Worm (Caenorhabditis elegans) whole organism, young adult: ENCODE results near the gene mlc-1.

Source experiments
- Y53F4B.3 ChIP-seq: fragments of 200-800 bp; sonication (Bioruptor generic); IDR thresholded peaks from 2 replicates; pipeline ENCODE4 v1.3.6; 2022; ENCODE audit warnings: missing genetic modification reagents, missing genetic modification characterization, missing compliant biosample characterization
- ama-1 ChIP-seq, 3 experiments: fragments of 150-350 bp in 1 of 3; sonication (generic microtip) in 2 of 3; optimal IDR thresholded peaks; 2 replicates each; lab custom pipeline; 2014 to 2018; ENCODE audit warnings: missing biosample characterization in 2 of 3, missing genetic modification characterization in 2 of 3, missing genetic modification reagents in 2 of 3
- ccch-3 ChIP-seq: fragments of 200-800 bp; sonication (Bioruptor generic); optimal IDR thresholded peaks from 2 replicates; lab custom pipeline; 2018; ENCODE audit warnings: mild to moderate bottlenecking, missing genetic modification characterization, missing compliant biosample characterization
- ets-4 ChIP-seq: fragments of 200-800 bp; sonication (Bioruptor generic); optimal IDR thresholded peaks from 2 replicates; lab custom pipeline; 2018; ENCODE audit warnings: mild to moderate bottlenecking, missing genetic modification characterization, missing compliant biosample characterization
- nfya-1 ChIP-seq: sonication (generic microtip); optimal IDR thresholded peaks from 2 replicates; lab custom pipeline; 2017; ENCODE audit warnings: antibody characterized with exemption, missing compliant biosample characterization, missing genetic modification characterization, borderline replicate concordance; ENCODE audit not compliant: insufficient read depth
- nhr-179 ChIP-seq: sonication (generic microtip); optimal IDR thresholded peaks from 2 replicates; lab custom pipeline; 2016; ENCODE audit warnings: mild to moderate bottlenecking, missing genetic modification characterization, missing compliant biosample characterization
- pha-4 ChIP-seq: fragments of 150-350 bp; sonication (generic microtip); optimal IDR thresholded peaks from 2 replicates; lab custom pipeline; 2014; ENCODE audit warnings: missing biosample characterization, missing genetic modification reagents, missing genetic modification characterization

DNA sequence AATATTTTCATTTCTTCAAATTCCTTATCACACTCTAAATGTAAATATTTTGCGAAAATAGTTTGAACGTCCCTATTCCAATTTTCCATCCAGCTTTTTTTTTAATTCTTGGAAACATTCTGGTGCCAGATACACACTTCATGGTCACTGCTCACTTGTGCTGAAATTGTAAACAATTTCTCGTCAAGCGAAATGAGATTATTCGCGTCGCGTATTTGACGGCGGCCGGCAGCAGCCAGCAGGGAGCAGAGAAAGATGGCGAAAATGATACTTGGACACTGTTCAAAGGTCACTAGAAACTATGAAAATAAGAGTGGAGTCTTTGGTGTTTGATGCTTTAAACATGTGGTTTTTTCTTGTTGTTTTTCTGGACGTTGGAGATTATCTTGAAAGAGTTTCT, 45.4 kb downstream of the mlc-1 start:
- no peak for TF ChIP-seq Y53F4B.3 (GFP tag; lab: Robert Waterston, UW)
- no peak for TF ChIP-seq nfya-1 (tag; lab: Kevin White, UChicago)
- TF ChIP-seq ama-1 (optimal IDR thresholded peaks at IDR 0.05; lab: Kevin White, UChicago), result no peak
- no peak for TF ChIP-seq ama-1 (GFP tag; optimal IDR thresholded peaks at IDR 0.05; lab: Kevin White, UChicago)
- TF ChIP-seq nhr-179 (tag; lab: Kevin White, UChicago), result no peak
- TF ChIP-seq ccch-3 (GFP tag; lab: Kevin White, UChicago), result no peak
- TF ChIP-seq pha-4, result no peak
- no peak for TF ChIP-seq ets-4 (GFP tag; lab: Kevin White, UChicago)
